Worm (Caenorhabditis elegans): ENCODE results near the gene alh-4.

The alh-4 gene

DNA sequence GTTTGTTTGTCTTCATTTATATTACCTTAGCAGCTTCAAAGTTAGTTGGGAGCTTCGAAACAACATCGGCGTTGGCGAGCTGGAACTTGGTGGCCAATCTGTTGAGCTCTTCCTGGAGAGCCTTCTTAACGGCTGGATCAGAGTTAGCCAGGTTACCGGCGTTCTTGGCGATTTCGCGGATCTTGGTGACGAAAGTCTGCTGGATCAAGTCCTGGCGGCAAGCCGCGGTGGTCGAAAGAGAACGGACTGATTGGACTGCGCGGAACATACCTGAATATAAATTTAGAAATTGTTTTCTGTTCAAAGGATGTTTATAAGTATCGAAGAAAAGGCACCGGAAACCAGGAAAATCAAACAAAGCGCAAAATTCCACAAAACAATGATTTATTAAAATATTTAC is 2.9 kb downstream of the alh-4 start, which contains the start of gene atp-4 (continued):
- TF ChIP-seq zfh-2 (GFP tag; conservative IDR thresholded peaks at IDR 0.05) = peak; percentile 63
- TF ChIP-seq ceh-79 (tag; optimal IDR thresholded peaks at IDR 0.05) = no peak
- TF ChIP-seq lin-54 (GFP tag; optimal IDR thresholded peaks at IDR 0.05) = no peak
- no peak for TF ChIP-seq C06A6.2 (GFP tag; conservative IDR thresholded peaks at IDR 0.05)
- TF ChIP-seq snpc-3.4 (tag; optimal IDR thresholded peaks at IDR 0.05) = no peak
- no peak for TF ChIP-seq mel-28 (tag; optimal IDR thresholded peaks at IDR 0.05; ENCODE audit: borderline replicate concordance)
- no peak for TF ChIP-seq ztf-26 (tag; optimal IDR thresholded peaks at IDR 0.05)
- TF ChIP-seq zim-3 (tag; optimal IDR thresholded peaks at IDR 0.05) = peak; percentile 20
- TF ChIP-seq snpc-4 (GFP tag; optimal IDR thresholded peaks at IDR 0.05) = no peak
- no peak for TF ChIP-seq snpc-4 (tag; optimal IDR thresholded peaks at IDR 0.05)

DNA sequence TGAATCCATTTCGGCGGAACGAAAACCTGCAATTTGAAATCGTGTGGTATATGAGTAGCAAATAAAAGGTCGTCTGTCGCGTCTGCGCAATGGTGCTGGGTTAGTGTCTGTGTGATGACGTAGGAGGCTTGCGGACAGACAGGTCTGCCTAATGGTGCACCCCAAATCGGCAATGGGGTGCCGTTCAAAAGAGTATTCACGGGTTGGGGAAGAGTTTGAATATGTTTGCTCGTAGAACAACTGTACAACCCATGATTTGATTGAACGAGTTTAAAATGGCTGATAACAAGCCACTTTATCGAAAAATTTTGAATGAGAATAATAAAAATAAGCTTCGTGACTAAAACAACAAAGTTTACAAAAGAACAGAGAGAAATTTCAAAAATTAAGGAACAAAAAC is 3.8 kb downstream of the alh-4 start, which contains the start of gene T05H4.11:
Gene T05H4.11, minus strand, starts transcription at position 335 of the 400 bp plus-strand sequence.
- no peak for TF ChIP-seq rpc-1 (optimal IDR thresholded peaks at IDR 0.05)
- TF ChIP-seq rpc-1 (tag; optimal IDR thresholded peaks at IDR 0.05) = no peak
- TF ChIP-seq nhr-80 (tag; optimal IDR thresholded peaks at IDR 0.05) = peak; percentile 16
- peak; percentile 13 for TF ChIP-seq ama-1 (optimal IDR thresholded peaks at IDR 0.05)
- TF ChIP-seq ama-1 (GFP tag; optimal IDR thresholded peaks at IDR 0.05) = no peak
- no peak for TF ChIP-seq chd-7 (tag; optimal IDR thresholded peaks at IDR 0.05)
- 0 out of 2 replicates have a peak, but pooled peaks have one; percentile 8 for TF ChIP-seq madf-8 (GFP tag; conservative IDR thresholded peaks at IDR 0.05)
- TF ChIP-seq athp-1 (tag; optimal IDR thresholded peaks at IDR 0.05) = peak; percentile 17
- TF ChIP-seq attf-5 (GFP tag; optimal IDR thresholded peaks at IDR 0.05) = no peak
- TF ChIP-seq snpc-3.4 (tag; optimal IDR thresholded peaks at IDR 0.05) = peak; percentile 0
- no peak for TF ChIP-seq K11D2.4 (GFP tag; IDR thresholded peaks at IDR 0.05)
- TF ChIP-seq gei-17 (GFP tag; optimal IDR thresholded peaks at IDR 0.05) = no peak
- TF ChIP-seq ceh-58 (GFP tag; IDR thresholded peaks at IDR 0.05) = no peak
- TF ChIP-seq zim-3 (tag; optimal IDR thresholded peaks at IDR 0.05) = no peak
- TF ChIP-seq F33H1.4 (GFP tag; IDR thresholded peaks at IDR 0.05) = no peak
- no peak for TF ChIP-seq hrde-1 (tag; optimal IDR thresholded peaks at IDR 0.05; ENCODE audit: borderline replicate concordance)
- TF ChIP-seq zfh-2 (GFP tag; conservative IDR thresholded peaks at IDR 0.05) = no peak
- TF ChIP-seq B0336.3 (GFP tag; IDR thresholded peaks at IDR 0.05) = peak; percentile 60
- TF ChIP-seq pbrm-1 (GFP tag; IDR thresholded peaks at IDR 0.05) = peak; percentile 43; the same call in 1 of the 2 replicates
- peak; percentile 31; the same call in 1 of the 2 replicates for TF ChIP-seq dox-1 (GFP tag; IDR thresholded peaks at IDR 0.05)
- TF ChIP-seq lag-1 (GFP tag; IDR thresholded peaks at IDR 0.05) = 0 out of 2 replicates have a peak, but pooled peaks have one; percentile 34
- no peak for TF ChIP-seq C06A6.2 (GFP tag; conservative IDR thresholded peaks at IDR 0.05)
- 0 out of 2 replicates have a peak, but pooled peaks have one; percentile 29 for TF ChIP-seq mcd-1 (GFP tag; IDR thresholded peaks at IDR 0.05)
- TF ChIP-seq F55B11.4 (tag; optimal IDR thresholded peaks at IDR 0.05; ENCODE audit: borderline replicate concordance, insufficient read depth) = no peak
- TF ChIP-seq rec-8 (tag; optimal IDR thresholded peaks at IDR 0.05) = peak in 1 of 2 experiments; percentile 7
- TF ChIP-seq hsf-1 (GFP tag; IDR thresholded peaks at IDR 0.05) = no peak
- no peak for TF ChIP-seq ztf-3 (GFP tag; optimal IDR thresholded peaks at IDR 0.05)
- TF ChIP-seq ets-4 (GFP tag; optimal IDR thresholded peaks at IDR 0.05) = peak; percentile 24
- TF ChIP-seq T07F8.4 (tag; optimal IDR thresholded peaks at IDR 0.05) = no peak
- 0 out of 2 replicates have a peak, but pooled peaks have one; percentile 15 for TF ChIP-seq nfyb-1 (GFP tag; IDR thresholded peaks at IDR 0.05)
- no peak for TF ChIP-seq egrh-3 (GFP tag; IDR thresholded peaks at IDR 0.05)
- TF ChIP-seq tbx-9 (tag; optimal IDR thresholded peaks at IDR 0.05; ENCODE audit: borderline replicate concordance) = no peak
- no peak for TF ChIP-seq cebp-1 (GFP tag; IDR thresholded peaks at IDR 0.05)
- peak; percentile 20 for TF ChIP-seq cebp-1 (tag; optimal IDR thresholded peaks at IDR 0.05)
- TF ChIP-seq ceh-79 (tag; optimal IDR thresholded peaks at IDR 0.05) = peak; percentile 21
- no peak for TF ChIP-seq bed-1 (GFP tag; IDR thresholded peaks at IDR 0.05)
- TF ChIP-seq lsl-1 (GFP tag; optimal IDR thresholded peaks at IDR 0.05) = no peak
- no peak for TF ChIP-seq nhr-120 (GFP tag; IDR thresholded peaks at IDR 0.05)
- TF ChIP-seq efl-1 (GFP tag; optimal IDR thresholded peaks at IDR 0.05) = no peak
- no peak for TF ChIP-seq F37B4.10 (GFP tag; IDR thresholded peaks at IDR 0.05)

Data from whole organism, young adult.